Worm (Caenorhabditis elegans): ENCODE measurements around the gene ttr-33.

- TF ChIP-seq lin-39 (tag; optimal IDR thresholded peaks at IDR 0.05) = no peak
- TF ChIP-seq egl-27 (tag; optimal IDR thresholded peaks at IDR 0.05) = no peak
- TF ChIP-seq tbx-2 (tag; optimal IDR thresholded peaks at IDR 0.05) = no peak
- no peak for TF ChIP-seq pqm-1 (tag; optimal IDR thresholded peaks at IDR 0.05)
- TF ChIP-seq jun-1 (tag; optimal IDR thresholded peaks at IDR 0.05) = no peak
Observed at ce11 chrV:7837809-7838208, at the start of gene ttr-33.

Measured in whole organism, L1 larva.